Worm (Caenorhabditis elegans) whole organism, late embryonic: ENCODE data around the gene gbh-1.

ENCODE experiments used
- F13H6.1 ChIP-seq: sonication (generic microtip); optimal IDR thresholded peaks from 2 replicates; lab custom pipeline; 2016; ENCODE audit warnings: missing genetic modification characterization, missing compliant biosample characterization
- K02D7.2 ChIP-seq: sonication (generic microtip); optimal IDR thresholded peaks from 2 replicates; lab custom pipeline; 2017; ENCODE audit warnings: mild to moderate bottlenecking, missing genetic modification characterization, missing compliant biosample characterization
- Y22D7AL.16 ChIP-seq: sonication (generic microtip); optimal IDR thresholded peaks from 2 replicates; lab custom pipeline; 2016; ENCODE audit warnings: missing genetic modification characterization, missing compliant biosample characterization
- ahr-1 ChIP-seq: sonication (generic microtip); optimal IDR thresholded peaks from 2 replicates; lab custom pipeline; 2016; ENCODE audit warnings: missing genetic modification characterization, missing compliant biosample characterization
- ama-1 ChIP-seq: fragments of 150-350 bp; optimal IDR thresholded peaks from 2 replicates; lab custom pipeline; 2014
- ceh-14 ChIP-seq: sonication (generic microtip); optimal IDR thresholded peaks from 2 replicates; lab custom pipeline; 2016; ENCODE audit warnings: missing genotype, missing genetic modification characterization, missing compliant biosample characterization
- ceh-18 ChIP-seq: sonication (generic microtip); optimal IDR thresholded peaks from 2 replicates; lab custom pipeline; 2016; ENCODE audit warnings: missing genetic modification characterization, missing compliant biosample characterization
- ceh-19 ChIP-seq: fragments of 200-800 bp; sonication (Bioruptor generic); optimal IDR thresholded peaks from 2 replicates; lab custom pipeline; 2018; ENCODE audit warnings: mild to moderate bottlenecking, missing genetic modification characterization, missing compliant biosample characterization
- ceh-2 ChIP-seq: sonication (generic microtip); optimal IDR thresholded peaks from 2 replicates; lab custom pipeline; 2016; ENCODE audit warnings: missing genotype, missing genetic modification characterization, missing compliant biosample characterization
- ceh-22 ChIP-seq: sonication (generic microtip); optimal IDR thresholded peaks from 2 replicates; lab custom pipeline; 2017; ENCODE audit warnings: missing biosample characterization, missing genetic modification characterization
- ceh-24 ChIP-seq: sonication (generic microtip); optimal IDR thresholded peaks from 2 replicates; lab custom pipeline; 2016; ENCODE audit warnings: mild to moderate bottlenecking, missing genetic modification characterization, missing compliant biosample characterization
- ceh-30 ChIP-seq: fragments of 150-350 bp; optimal IDR thresholded peaks from 2 replicates; lab custom pipeline; 2014; ENCODE audit warnings: missing biosample characterization, missing genetic modification characterization
- ceh-45 ChIP-seq: fragments of 200-800 bp; sonication (Bioruptor generic); IDR thresholded peaks from 2 replicates; pipeline ENCODE4 v1.3.6; 2022; ENCODE audit warnings: missing genetic modification reagents, missing genetic modification characterization, missing compliant biosample characterization
- che-1 ChIP-seq: sonication (generic microtip); optimal IDR thresholded peaks from 2 replicates; lab custom pipeline; 2016; ENCODE audit warnings: mild to moderate bottlenecking, missing genetic modification characterization, missing compliant biosample characterization
- dve-1 ChIP-seq: sonication (generic microtip); optimal IDR thresholded peaks from 2 replicates; lab custom pipeline; 2017; ENCODE audit warnings: antibody characterized with exemption, mild to moderate bottlenecking, missing genetic modification characterization, missing compliant biosample characterization
- elt-4 ChIP-seq: sonication (generic microtip); optimal IDR thresholded peaks from 2 replicates; lab custom pipeline; 2016; ENCODE audit warnings: missing genetic modification characterization, missing compliant biosample characterization
- ets-4 ChIP-seq: sonication (generic microtip); optimal IDR thresholded peaks from 2 replicates; lab custom pipeline; 2016; ENCODE audit warnings: missing genetic modification characterization, missing compliant biosample characterization
- hlh-13 ChIP-seq: fragments of 200-800 bp; sonication (Bioruptor generic); optimal IDR thresholded peaks from 2 replicates; lab custom pipeline; 2018; ENCODE audit warnings: mild to moderate bottlenecking, missing genetic modification characterization, missing compliant biosample characterization
- hlh-6 ChIP-seq: sonication (generic microtip); optimal IDR thresholded peaks from 2 replicates; lab custom pipeline; 2016; ENCODE audit warnings: missing genotype, missing genetic modification characterization, missing compliant biosample characterization
- lim-6 ChIP-seq: sonication (generic microtip); optimal IDR thresholded peaks from 2 replicates; lab custom pipeline; 2016; ENCODE audit warnings: missing genetic modification characterization, missing compliant biosample characterization
- madf-2 ChIP-seq: sonication (generic microtip); optimal IDR thresholded peaks from 2 replicates; lab custom pipeline; 2017; ENCODE audit warnings: missing genetic modification characterization, missing compliant biosample characterization
- npax-4 ChIP-seq: sonication (generic microtip); optimal IDR thresholded peaks from 2 replicates; lab custom pipeline; 2016; ENCODE audit warnings: missing genetic modification characterization, missing compliant biosample characterization
- pag-3 ChIP-seq: sonication (generic microtip); optimal IDR thresholded peaks from 2 replicates; lab custom pipeline; 2016; ENCODE audit warnings: missing compliant biosample characterization, missing genetic modification characterization, borderline replicate concordance
- pax-1 ChIP-seq: fragments of 150-350 bp; optimal IDR thresholded peaks from 2 replicates; lab custom pipeline; 2014; ENCODE audit warnings: missing biosample characterization, missing genetic modification characterization
- pha-2 ChIP-seq: sonication (generic microtip); optimal IDR thresholded peaks from 2 replicates; lab custom pipeline; 2017; ENCODE audit warnings: mild to moderate bottlenecking, missing genetic modification characterization, missing compliant biosample characterization
- pha-4 ChIP-seq: fragments of 150-350 bp; optimal IDR thresholded peaks from 2 replicates; lab custom pipeline; 2018; ENCODE audit warnings: missing biosample characterization, missing genetic modification reagents, missing genetic modification characterization
- pqm-1 ChIP-seq: sonication (generic microtip); optimal IDR thresholded peaks from 2 replicates; lab custom pipeline; 2016; ENCODE audit warnings: missing genetic modification characterization, missing compliant biosample characterization
- ref-2 ChIP-seq: sonication (generic microtip); optimal IDR thresholded peaks from 2 replicates; lab custom pipeline; 2016; ENCODE audit warnings: missing genetic modification characterization, missing compliant biosample characterization
- sdc-2 ChIP-seq: sonication (generic microtip); optimal IDR thresholded peaks from 2 replicates; lab custom pipeline; 2016; ENCODE audit warnings: missing genotype, missing genetic modification characterization, missing compliant biosample characterization
- sox-2 ChIP-seq: fragments of 200-800 bp; sonication (Bioruptor generic); IDR thresholded peaks from 2 replicates; pipeline ENCODE4 v1.3.6; 2022; ENCODE audit warnings: missing genetic modification reagents, missing genetic modification characterization, missing compliant biosample characterization
- sox-4 ChIP-seq: sonication (generic microtip); optimal IDR thresholded peaks from 2 replicates; lab custom pipeline; 2017; ENCODE audit warnings: mild to moderate bottlenecking, missing genetic modification characterization, inconsistent platforms, missing compliant biosample characterization
- unc-42 ChIP-seq: sonication (generic microtip); optimal IDR thresholded peaks from 2 replicates; lab custom pipeline; 2016; ENCODE audit warnings: missing genotype, missing genetic modification characterization, missing compliant biosample characterization
- unc-55 ChIP-seq: sonication (generic microtip); optimal IDR thresholded peaks from 2 replicates; lab custom pipeline; 2017; ENCODE audit warnings: missing biosample characterization, missing genetic modification reagents, missing genetic modification characterization
- unc-86 ChIP-seq: sonication (generic microtip); optimal IDR thresholded peaks from 2 replicates; lab custom pipeline; 2016; ENCODE audit warnings: missing genetic modification characterization, missing compliant biosample characterization
- ztf-16 ChIP-seq: sonication (generic microtip); optimal IDR thresholded peaks from 2 replicates; lab custom pipeline; 2017; ENCODE audit warnings: missing genetic modification characterization, missing compliant biosample characterization

gbh-1 gene

ce11 chrII:10703594-10704384 is 10.2 kb upstream of the gbh-1 start, which contains the start of gene col-79:
col-79 (plus strand) TSS chrII:10703613.
- TF ChIP-seq elt-4 (tag; lab: Kevin White, UChicago) (no peak), hlh-6 (tag; lab: Kevin White, UChicago) (peak; percentile 40)
- TF ChIP-seq, all 69 proteins: peak for 1

- TF ChIP-seq ceh-18 (tag; lab: Kevin White, UChicago) (no peak), unc-42 (tag; lab: Kevin White, UChicago) (peak; percentile 77), ahr-1 (tag; lab: Kevin White, UChicago) (no peak)
Measured at ce11 chrII:10696060-10696459, 2.5 kb upstream of the gbh-1 start.

ce11 chrII:10694713-10695112 is 1.1 kb upstream of the gbh-1 start, which contains the start of gene lgc-57:
lgc-57 (plus strand) TSS chrII:10695013.
- TF ChIP-seq ref-2 (tag; lab: Kevin White, UChicago): no peak
- no peak for TF ChIP-seq ceh-19 (GFP tag; lab: Kevin White, UChicago)
- no peak for TF ChIP-seq lim-6 (tag; lab: Kevin White, UChicago)

- TF ChIP-seq madf-2 (tag; lab: Kevin White, UChicago): no peak
- TF ChIP-seq K02D7.2 (tag; lab: Kevin White, UChicago): no peak
- TF ChIP-seq pqm-1 (tag; lab: Kevin White, UChicago): no peak
- no peak for TF ChIP-seq unc-55 (GFP tag; lab: Kevin White, UChicago)
- no peak for TF ChIP-seq sdc-2 (tag; lab: Kevin White, UChicago)
- TF ChIP-seq ceh-2 (tag; lab: Kevin White, UChicago): no peak
- TF ChIP-seq ceh-22 (tag; lab: Kevin White, UChicago): no peak
- TF ChIP-seq ztf-16 (tag; lab: Kevin White, UChicago): no peak
- no peak for TF ChIP-seq hlh-6 (tag; lab: Kevin White, UChicago)
- TF ChIP-seq pag-3: no peak
- TF ChIP-seq ets-4 (tag; lab: Kevin White, UChicago): no peak
Measured at ce11 chrII:10684954-10685353, 8.6 kb downstream of the gbh-1 start.

ce11 chrII:10680614-10681013 is 13.0 kb downstream of the gbh-1 start:
- TF ChIP-seq pha-2 (tag; lab: Kevin White, UChicago): no peak
- TF ChIP-seq che-1: no peak
- no peak for TF ChIP-seq npax-4 (tag; lab: Kevin White, UChicago)
- no peak for TF ChIP-seq sox-2 (GFP tag; lab: Robert Waterston, UW)

ce11 chrII:10680130-10680529 is 13.5 kb downstream of the gbh-1 start:
- TF ChIP-seq ceh-45 (GFP tag; lab: Robert Waterston, UW) (no peak), ceh-14 (tag; lab: Kevin White, UChicago) (no peak), dve-1 (tag; lab: Kevin White, UChicago) (no peak), ceh-30 (tag; lab: Kevin White, UChicago) (no peak), F13H6.1 (no peak), unc-42 (tag; lab: Kevin White, UChicago) (no peak), Y22D7AL.16 (tag; lab: Kevin White, UChicago) (no peak), ahr-1 (tag; lab: Kevin White, UChicago) (no peak), ceh-2 (tag; lab: Kevin White, UChicago) (no peak)

- TF ChIP-seq ets-4 (tag; lab: Kevin White, UChicago): no peak
- no peak for TF ChIP-seq pha-4 (tag; lab: Kevin White, UChicago)
- TF ChIP-seq ama-1 (lab: Kevin White, UChicago): no peak
- TF ChIP-seq K02D7.2 (tag; lab: Kevin White, UChicago): no peak
- TF ChIP-seq unc-86 (tag; lab: Kevin White, UChicago): no peak
- TF ChIP-seq sox-4: no peak
- TF ChIP-seq unc-55 (GFP tag; lab: Kevin White, UChicago): no peak
- no peak for TF ChIP-seq pax-1 (tag; lab: Kevin White, UChicago)
- TF ChIP-seq ceh-24 (tag; lab: Kevin White, UChicago): no peak
- TF ChIP-seq ceh-2 (tag; lab: Kevin White, UChicago): no peak
- no peak for TF ChIP-seq pqm-1 (tag; lab: Kevin White, UChicago)
- TF ChIP-seq hlh-13 (GFP tag; lab: Kevin White, UChicago): no peak
Measured at ce11 chrII:10675302-10675701, 18.3 kb downstream of the gbh-1 start, which contains the start of gene ptb-1. ptb-1 (plus strand) TSS chrII:10675602.
